Worm (Caenorhabditis elegans) whole organism, L2 larva: ENCODE measurements around the gene twk-11.

Experiments
- F13H6.1 ChIP-seq: sonication (generic microtip); optimal IDR thresholded peaks from 2 replicates; lab custom pipeline; 2016; ENCODE audit warnings: missing genetic modification characterization, missing compliant biosample characterization
- blmp-1 ChIP-seq: sonication (generic microtip); optimal IDR thresholded peaks from 2 replicates; lab custom pipeline; 2017; ENCODE audit warnings: missing genetic modification characterization, mild to moderate bottlenecking, missing compliant biosample characterization, antibody characterized with exemption, moderate library complexity; ENCODE audit not compliant: insufficient read depth
- ceh-16 ChIP-seq: fragments of 150-350 bp; optimal IDR thresholded peaks from 2 replicates; lab custom pipeline; 2014; ENCODE audit warnings: missing biosample characterization, missing genetic modification characterization
- dmd-4 ChIP-seq: sonication (generic microtip); optimal IDR thresholded peaks from 2 replicates; lab custom pipeline; 2017; ENCODE audit warnings: missing biosample characterization, missing genetic modification characterization
- lin-11 ChIP-seq: fragments of 150-350 bp; sonication (generic microtip); optimal IDR thresholded peaks from 2 replicates; lab custom pipeline; 2014; ENCODE audit warnings: missing biosample characterization, missing genetic modification characterization, inconsistent platforms, mixed read lengths
- lin-39 ChIP-seq: fragments of 150-350 bp; optimal IDR thresholded peaks from 2 replicates; lab custom pipeline; 2014; ENCODE audit warnings: missing biosample characterization, missing genetic modification reagents, missing genetic modification characterization
- lsy-2 ChIP-seq, 2 experiments: fragments of 150-350 bp in 1 of 2; sonication (generic microtip) in 1 of 2; optimal IDR thresholded peaks; 2 replicates each; lab custom pipeline; 2014 to 2017; ENCODE audit warnings: missing biosample characterization in 2 of 2, missing genetic modification characterization in 2 of 2
- mdl-1 ChIP-seq, 2 experiments: fragments of 150-350 bp in 1 of 2; sonication (generic microtip) in 1 of 2; optimal IDR thresholded peaks; 2 replicates each; lab custom pipeline; 2017; ENCODE audit warnings: missing biosample characterization in 2 of 2, missing genetic modification characterization in 2 of 2
- nhr-11 ChIP-seq: fragments of 150-350 bp; optimal IDR thresholded peaks from 2 replicates; lab custom pipeline; 2014; ENCODE audit warnings: missing biosample characterization, missing genetic modification characterization
- nhr-25 ChIP-seq: fragments of 150-350 bp; sonication (generic microtip); optimal IDR thresholded peaks from 3 replicates; lab custom pipeline; 2014; ENCODE audit warnings: missing biosample characterization, missing genetic modification characterization
- skn-1 ChIP-seq: sonication (generic microtip); optimal IDR thresholded peaks from 2 replicates; lab custom pipeline; 2017; ENCODE audit warnings: missing biosample characterization, missing genetic modification characterization
- snpc-4 ChIP-seq: fragments of 150-350 bp; optimal IDR thresholded peaks from 2 replicates; lab custom pipeline; 2014; ENCODE audit warnings: missing biosample characterization, missing genetic modification characterization
- unc-39 ChIP-seq: fragments of 150-350 bp; optimal IDR thresholded peaks from 2 replicates; lab custom pipeline; 2014; ENCODE audit warnings: missing biosample characterization, missing genetic modification characterization
- unc-62 ChIP-seq: fragments of 150-350 bp; optimal IDR thresholded peaks from 2 replicates; lab custom pipeline; 2014; ENCODE audit warnings: missing biosample characterization, missing genetic modification reagents, missing genetic modification characterization

DNA sequence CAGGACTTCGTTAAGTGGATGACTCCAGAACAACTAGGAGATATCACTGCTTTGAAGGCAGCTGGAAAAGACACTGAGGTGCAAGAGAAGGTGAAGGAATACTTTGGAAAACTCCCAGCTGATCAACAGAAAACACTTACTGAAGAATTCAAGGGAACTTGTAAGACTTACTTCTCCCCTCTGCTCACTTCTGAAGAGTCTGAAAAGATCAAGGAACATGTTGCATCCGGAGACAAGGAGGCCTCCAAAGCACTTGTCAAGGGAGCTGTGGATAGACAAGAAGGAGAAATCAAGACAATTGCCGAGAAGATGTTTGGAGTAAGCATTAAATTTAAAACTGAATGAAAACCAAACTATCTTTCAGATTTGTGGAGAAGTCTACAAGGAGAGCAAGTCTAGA, 43.0 kb upstream of the twk-11 start:
- no peak for TF ChIP-seq nhr-25
- TF ChIP-seq lsy-2 (tag; optimal IDR thresholded peaks at IDR 0.05; lab: Kevin White, UChicago) = no peak
- no peak for TF ChIP-seq unc-39 (tag; lab: Kevin White, UChicago)
- no peak for TF ChIP-seq lin-39 (tag; lab: Kevin White, UChicago)
- TF ChIP-seq skn-1 (tag; lab: Kevin White, UChicago) = no peak
- no peak for TF ChIP-seq blmp-1 (tag; lab: Kevin White, UChicago)
- no peak for TF ChIP-seq nhr-11
- no peak for TF ChIP-seq dmd-4 (tag; lab: Kevin White, UChicago)
- no peak for TF ChIP-seq unc-62 (GFP tag; lab: Kevin White, UChicago)
- no peak for TF ChIP-seq ceh-16 (tag; lab: Kevin White, UChicago)
- TF ChIP-seq lin-11 = no peak
- TF ChIP-seq mdl-1 (tag; optimal IDR thresholded peaks at IDR 0.05; lab: Kevin White, UChicago) = no peak
- no peak for TF ChIP-seq F13H6.1 (tag; lab: Kevin White, UChicago)
- no peak for TF ChIP-seq snpc-4 (tag; lab: Kevin White, UChicago)
